Fruit fly (Drosophila melanogaster): ENCODE results near the gene Grip91.

- no peak for TF ChIP-seq CG8478 (optimal IDR thresholded peaks at IDR 0.05)
- TF ChIP-seq CTCF (optimal IDR thresholded peaks at IDR 0.05): no peak
These were observed 9.3 kb upstream of the Grip91 start for dm6 chrX:13753775-13754174.

All from S2 (cell line).